Fruit fly (Drosophila melanogaster) Kc167 (cell line): ENCODE data around the gene CG7824.

Experiments used
- Myc ChIP-seq: fragments of >200 bp; optimal IDR thresholded peaks from 2 replicates; lab custom pipeline; 2017; ENCODE audit warnings: missing external identifiers
- psq ChIP-seq: fragments of >200 bp; optimal IDR thresholded peaks from 2 replicates; lab custom pipeline; 2017; ENCODE audit warnings: missing external identifiers

- TF ChIP-seq psq (lab: Kevin White, UChicago) (no peak), Myc (lab: Kevin White, UChicago) (no peak)
These were observed 27.8 kb downstream of the CG7824 start for dm6 chr3R:29830925-29831324.
